Fruit fly (Drosophila melanogaster): ENCODE results near the gene CG43931.

Gene CG43931

DNA sequence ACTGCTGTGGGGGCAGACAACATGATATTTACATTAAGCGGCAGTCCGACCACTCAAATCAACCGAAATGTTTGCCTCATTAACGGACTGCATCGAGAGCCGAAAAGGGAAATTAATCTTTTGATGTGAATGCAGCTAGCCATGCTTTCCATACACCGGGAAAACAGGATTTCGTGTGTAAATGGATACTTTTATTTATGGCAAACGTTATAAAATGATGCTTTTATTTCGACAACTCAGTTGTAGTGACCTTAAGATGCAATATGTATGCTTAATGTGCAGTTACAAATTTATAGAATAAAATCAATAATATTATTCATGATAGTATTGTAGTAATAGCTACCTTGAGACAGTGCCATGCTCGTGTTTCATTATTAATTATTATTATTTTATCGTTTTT is 34.2 kb downstream of the CG43931 start:
- no peak for TF ChIP-seq Mnt (GFP tag; optimal IDR thresholded peaks at IDR 0.05)
- no peak for TF ChIP-seq bab1 (GFP tag; optimal IDR thresholded peaks at IDR 0.05)
- TF ChIP-seq Crg-1 (GFP tag; optimal IDR thresholded peaks at IDR 0.05): no peak
- no peak for TF ChIP-seq CG11617 (GFP tag; optimal IDR thresholded peaks at IDR 0.05)
- no peak for TF ChIP-seq CG14711 (tag; optimal IDR thresholded peaks at IDR 0.05)
- TF ChIP-seq CG33017 (tag; optimal IDR thresholded peaks at IDR 0.05): no peak
- TF ChIP-seq kay (GFP tag; ENCODE audit: borderline replicate concordance): no peak
- TF ChIP-seq CG7101 (tag; optimal IDR thresholded peaks at IDR 0.05): no peak
- no peak for TF ChIP-seq CG1620 (GFP tag; optimal IDR thresholded peaks at IDR 0.05)

DNA sequence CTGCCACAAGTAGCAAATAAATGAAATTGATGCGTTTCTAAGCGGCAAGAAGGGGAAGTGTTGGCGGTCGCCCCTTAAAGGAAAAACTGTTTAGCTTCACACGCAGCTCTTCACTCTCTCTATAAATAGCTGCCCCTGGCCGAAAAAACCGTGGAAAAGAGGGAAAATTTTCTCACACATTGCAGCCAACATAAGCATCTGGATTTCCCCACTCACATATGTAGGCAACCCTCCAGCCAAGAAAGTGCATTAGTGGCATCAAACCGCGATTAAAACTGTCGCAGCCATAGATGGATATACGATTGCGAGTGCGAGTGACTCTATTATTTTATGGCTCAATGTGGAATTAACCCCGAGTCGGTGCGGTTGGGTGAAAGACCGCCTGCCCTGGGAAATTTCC is 35.2 kb downstream of the CG43931 start:
- TF ChIP-seq toe (GFP tag; optimal IDR thresholded peaks at IDR 0.05): no peak
- TF ChIP-seq CG5204 (GFP tag; optimal IDR thresholded peaks at IDR 0.05): no peak
- no peak for TF ChIP-seq CG14711 (tag; optimal IDR thresholded peaks at IDR 0.05)
- no peak for TF ChIP-seq cnc (optimal IDR thresholded peaks at IDR 0.05)
- no peak for TF ChIP-seq cic (GFP tag; optimal IDR thresholded peaks at IDR 0.05)
- no peak for TF ChIP-seq Mnt (GFP tag; optimal IDR thresholded peaks at IDR 0.05)
- TF ChIP-seq CG7101 (tag; optimal IDR thresholded peaks at IDR 0.05): no peak
- no peak for TF ChIP-seq CG33017 (tag; optimal IDR thresholded peaks at IDR 0.05)
- TF ChIP-seq pad (GFP tag; optimal IDR thresholded peaks at IDR 0.05): no peak
- no peak for TF ChIP-seq CG12768 (GFP tag; optimal IDR thresholded peaks at IDR 0.05)
- TF ChIP-seq kay (GFP tag; ENCODE audit: borderline replicate concordance): no peak
- TF ChIP-seq Clk (GFP tag; optimal IDR thresholded peaks at IDR 0.05): no peak
- TF ChIP-seq CG11617 (GFP tag; optimal IDR thresholded peaks at IDR 0.05): no peak

DNA sequence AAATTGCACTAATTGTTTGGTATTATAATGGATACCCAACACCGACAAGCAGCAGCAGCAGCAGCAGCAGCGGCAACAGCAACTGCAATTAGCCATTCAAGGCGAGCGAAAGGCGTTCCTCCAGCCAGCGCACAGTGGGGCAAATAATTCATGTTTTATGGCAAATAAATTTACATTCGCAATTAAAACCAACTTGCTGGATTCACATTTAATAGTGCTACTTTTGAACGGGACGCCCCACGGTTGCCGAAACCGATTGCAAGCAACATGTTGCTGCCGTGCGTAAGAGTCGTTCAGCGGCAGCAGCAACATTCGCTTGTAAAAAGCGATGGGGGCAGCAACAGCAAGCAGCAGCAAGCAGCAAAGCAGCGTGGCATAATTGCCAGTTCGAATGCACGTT is 36.3 kb downstream of the CG43931 start:
- no peak for TF ChIP-seq Clk (GFP tag; optimal IDR thresholded peaks at IDR 0.05)
- TF ChIP-seq CG14711 (tag; optimal IDR thresholded peaks at IDR 0.05): no peak
- TF ChIP-seq CG33017 (tag; optimal IDR thresholded peaks at IDR 0.05): no peak
- no peak for TF ChIP-seq Crg-1 (GFP tag; optimal IDR thresholded peaks at IDR 0.05)
- no peak for TF ChIP-seq kay (GFP tag; ENCODE audit: borderline replicate concordance)
- TF ChIP-seq CG12768 (GFP tag; optimal IDR thresholded peaks at IDR 0.05): no peak
- no peak for TF ChIP-seq CG5204 (GFP tag; optimal IDR thresholded peaks at IDR 0.05)
- TF ChIP-seq ovo (GFP tag; optimal IDR thresholded peaks at IDR 0.05): no peak
- no peak for TF ChIP-seq tj (GFP tag; optimal IDR thresholded peaks at IDR 0.05)
- no peak for TF ChIP-seq bab1 (GFP tag; optimal IDR thresholded peaks at IDR 0.05)
- TF ChIP-seq toe (GFP tag; optimal IDR thresholded peaks at IDR 0.05): no peak
- no peak for TF ChIP-seq CG7045 (GFP tag; optimal IDR thresholded peaks at IDR 0.05)
- TF ChIP-seq CG7101 (tag; optimal IDR thresholded peaks at IDR 0.05): no peak
- no peak for TF ChIP-seq CG11617 (GFP tag; optimal IDR thresholded peaks at IDR 0.05)
- TF ChIP-seq pad (GFP tag; optimal IDR thresholded peaks at IDR 0.05): no peak
- TF ChIP-seq Mnt (GFP tag; optimal IDR thresholded peaks at IDR 0.05): no peak
- no peak for TF ChIP-seq cic (GFP tag; optimal IDR thresholded peaks at IDR 0.05)
- no peak for TF ChIP-seq Hr96 (GFP tag; optimal IDR thresholded peaks at IDR 0.05)
- TF ChIP-seq CG1620 (GFP tag; optimal IDR thresholded peaks at IDR 0.05): no peak

DNA sequence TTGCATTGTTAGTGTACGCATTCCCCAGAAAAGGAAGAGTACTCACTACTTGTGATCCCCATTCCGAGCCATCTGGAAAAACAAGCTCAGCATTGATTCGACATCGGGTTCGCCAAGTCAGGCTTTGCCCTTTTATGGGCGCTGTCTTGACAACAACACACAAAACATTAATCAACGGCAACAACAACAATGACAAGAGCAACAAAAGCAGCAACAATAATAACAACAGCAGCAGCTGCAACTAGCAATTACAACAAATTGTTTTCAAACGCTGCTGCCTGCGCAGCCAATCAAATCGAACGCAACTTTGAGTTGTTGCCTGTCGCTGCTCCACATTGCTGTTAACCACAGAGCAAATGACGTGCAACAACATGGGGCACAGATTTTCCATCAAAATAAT is 44.7 kb downstream of the CG43931 start:
- TF ChIP-seq CG11617 (GFP tag; optimal IDR thresholded peaks at IDR 0.05) (no peak), toe (GFP tag; optimal IDR thresholded peaks at IDR 0.05) (no peak), Mnt (GFP tag; optimal IDR thresholded peaks at IDR 0.05) (no peak), CG1620 (GFP tag; optimal IDR thresholded peaks at IDR 0.05) (no peak), pad (GFP tag; optimal IDR thresholded peaks at IDR 0.05) (no peak), CG7101 (tag; optimal IDR thresholded peaks at IDR 0.05) (no peak), tj (GFP tag; optimal IDR thresholded peaks at IDR 0.05) (no peak), CG33017 (tag; optimal IDR thresholded peaks at IDR 0.05) (no peak), cic (GFP tag; optimal IDR thresholded peaks at IDR 0.05) (no peak), CG5204 (GFP tag; optimal IDR thresholded peaks at IDR 0.05) (no peak), CG12768 (GFP tag; optimal IDR thresholded peaks at IDR 0.05) (no peak), ovo (GFP tag; optimal IDR thresholded peaks at IDR 0.05) (no peak)

- TF ChIP-seq CG12768 (GFP tag; optimal IDR thresholded peaks at IDR 0.05) (no peak), cnc (optimal IDR thresholded peaks at IDR 0.05) (no peak), CG5204 (GFP tag; optimal IDR thresholded peaks at IDR 0.05) (no peak), pad (GFP tag; optimal IDR thresholded peaks at IDR 0.05) (no peak), CG11617 (GFP tag; optimal IDR thresholded peaks at IDR 0.05) (no peak), cic (GFP tag; optimal IDR thresholded peaks at IDR 0.05) (no peak), Mnt (GFP tag; optimal IDR thresholded peaks at IDR 0.05) (no peak), ovo (GFP tag; optimal IDR thresholded peaks at IDR 0.05) (no peak), kay (GFP tag; ENCODE audit: borderline replicate concordance) (no peak), tj (GFP tag; optimal IDR thresholded peaks at IDR 0.05) (no peak), Clk (GFP tag; optimal IDR thresholded peaks at IDR 0.05) (no peak), CG7101 (tag; optimal IDR thresholded peaks at IDR 0.05) (no peak), CG33017 (tag; optimal IDR thresholded peaks at IDR 0.05) (no peak), CG1620 (GFP tag; optimal IDR thresholded peaks at IDR 0.05) (no peak), Hr96 (GFP tag; optimal IDR thresholded peaks at IDR 0.05) (no peak), toe (GFP tag; optimal IDR thresholded peaks at IDR 0.05) (no peak)
These were observed 46.8 kb downstream of the CG43931 start for dm6 chr3L:20944180-20944579.

DNA sequence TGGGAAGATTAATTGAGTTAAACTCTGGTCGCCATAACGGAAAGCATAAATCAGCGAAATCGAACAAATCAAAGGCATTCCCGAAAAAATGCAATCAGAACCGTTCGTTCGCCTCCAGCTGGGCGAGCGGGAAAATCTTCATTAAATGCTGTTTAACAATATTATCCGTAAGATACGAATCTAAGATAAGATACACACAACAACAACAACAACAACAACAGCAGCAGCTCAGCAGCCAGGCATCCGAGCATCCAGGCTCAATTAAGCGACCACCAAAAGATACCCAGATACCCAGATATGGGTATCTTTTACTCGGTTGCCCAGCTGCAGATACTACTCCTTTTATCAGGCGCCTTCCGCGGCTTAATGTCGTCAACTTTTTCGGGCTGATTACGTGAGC is 48.7 kb downstream of the CG43931 start:
- TF ChIP-seq CG7045 (GFP tag; optimal IDR thresholded peaks at IDR 0.05): no peak
- no peak for TF ChIP-seq CG33017 (tag; optimal IDR thresholded peaks at IDR 0.05)
- TF ChIP-seq CG5204 (GFP tag; optimal IDR thresholded peaks at IDR 0.05): no peak
- no peak for TF ChIP-seq bab1 (GFP tag; optimal IDR thresholded peaks at IDR 0.05)
- TF ChIP-seq CG14711 (tag; optimal IDR thresholded peaks at IDR 0.05): no peak
- TF ChIP-seq tj (GFP tag; optimal IDR thresholded peaks at IDR 0.05): no peak
- no peak for TF ChIP-seq CG7101 (tag; optimal IDR thresholded peaks at IDR 0.05)
- TF ChIP-seq cnc (optimal IDR thresholded peaks at IDR 0.05): no peak
- TF ChIP-seq Mnt (GFP tag; optimal IDR thresholded peaks at IDR 0.05): no peak
- no peak for TF ChIP-seq Crg-1 (GFP tag; optimal IDR thresholded peaks at IDR 0.05)
- no peak for TF ChIP-seq ovo (GFP tag; optimal IDR thresholded peaks at IDR 0.05)
- no peak for TF ChIP-seq CG1620 (GFP tag; optimal IDR thresholded peaks at IDR 0.05)
- no peak for TF ChIP-seq CG12768 (GFP tag; optimal IDR thresholded peaks at IDR 0.05)

All from whole organism, adult.